Worm (Caenorhabditis elegans): ENCODE data around the gene B0563.18.
"Not testable (repeated sequence)": the region's sequence is repeated elsewhere in the genome, so short reads cannot be mapped to it uniquely, and the experiment has no call there.

Gene B0563.18

DNA sequence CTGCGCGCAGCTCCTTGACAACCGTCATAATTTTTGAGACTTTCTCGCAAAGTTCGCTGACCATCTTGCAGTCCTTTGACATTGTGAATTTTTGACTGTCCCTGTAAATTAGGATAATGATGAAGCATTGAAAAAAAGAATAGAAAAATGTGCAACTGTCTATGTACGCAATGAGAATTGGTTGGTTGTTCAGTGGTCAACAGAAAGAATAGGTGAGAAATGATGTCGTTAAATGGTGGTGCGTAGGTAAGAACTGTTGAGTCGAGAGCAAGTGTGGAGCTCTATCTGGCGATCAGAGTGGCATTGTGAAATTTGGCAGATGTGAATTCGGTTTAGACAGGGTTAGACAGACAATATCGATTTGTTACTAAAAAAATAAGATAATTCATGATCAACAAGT, 2.0 kb downstream of the B0563.18 start, which contains the start of gene B0563.8:
B0563.8 (minus strand) TSS at position 101 of the 400 bp plus-strand sequence.
- TF ChIP-seq W03F9.2 (tag; optimal IDR thresholded peaks at IDR 0.05) (no peak), dao-5 (tag; optimal IDR thresholded peaks at IDR 0.05) (no peak), him-1 (tag; optimal IDR thresholded peaks at IDR 0.05) (no peak)

DNA sequence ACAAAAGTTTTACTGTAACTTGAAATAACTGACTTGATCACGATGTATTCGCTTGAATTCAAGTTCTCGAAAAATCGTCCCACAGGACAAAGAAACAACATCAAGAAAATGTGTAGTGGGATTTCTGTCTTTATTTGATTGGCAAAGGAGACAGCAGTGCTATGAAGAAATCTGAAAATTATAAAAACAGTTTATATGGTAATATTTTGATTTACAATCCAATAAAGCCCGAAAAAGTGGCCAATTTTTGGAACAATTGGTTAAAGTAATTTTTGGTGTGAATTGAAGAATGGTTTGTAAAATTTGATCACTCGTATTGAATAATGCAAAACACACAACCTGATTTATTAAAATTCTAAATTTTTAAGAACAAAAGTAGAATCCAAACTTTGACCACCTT, 8.4 kb downstream of the B0563.18 start, which contains the start of gene Y81B9A.4:
Y81B9A.4 (minus strand) TSS at position 101 of the 400 bp plus-strand sequence.
- TF ChIP-seq dao-5 (tag; optimal IDR thresholded peaks at IDR 0.05): no peak
- no peak for TF ChIP-seq him-1 (tag; optimal IDR thresholded peaks at IDR 0.05)
- no peak for TF ChIP-seq W03F9.2 (tag; optimal IDR thresholded peaks at IDR 0.05)

DNA sequence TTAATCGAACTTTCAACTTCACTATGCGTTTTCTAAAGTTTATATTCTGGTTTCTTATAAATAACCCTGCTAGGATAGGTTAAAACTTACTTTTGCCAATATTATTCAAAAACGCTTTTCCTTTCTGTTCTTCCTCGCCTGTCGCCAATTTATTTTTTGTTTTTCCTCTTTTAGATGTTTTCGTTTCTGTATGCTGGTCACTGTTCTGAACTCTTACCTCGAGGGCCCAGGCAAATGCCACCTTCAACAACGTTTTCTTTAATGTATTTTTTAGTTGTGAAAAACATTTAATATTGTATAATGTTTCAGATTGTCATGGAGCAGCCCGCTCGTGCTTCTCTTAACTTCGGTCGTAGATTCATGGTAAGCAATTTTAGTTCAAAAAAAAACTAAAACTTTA, 9.8 kb downstream of the B0563.18 start, which contains the start of gene Y81B9A.3:
Y81B9A.3 (plus strand) TSS at position 301 of the 400 bp plus-strand sequence.
- TF ChIP-seq him-1 (tag; optimal IDR thresholded peaks at IDR 0.05) (no peak), dao-5 (tag; optimal IDR thresholded peaks at IDR 0.05) (no peak), W03F9.2 (tag; optimal IDR thresholded peaks at IDR 0.05) (no peak)

DNA sequence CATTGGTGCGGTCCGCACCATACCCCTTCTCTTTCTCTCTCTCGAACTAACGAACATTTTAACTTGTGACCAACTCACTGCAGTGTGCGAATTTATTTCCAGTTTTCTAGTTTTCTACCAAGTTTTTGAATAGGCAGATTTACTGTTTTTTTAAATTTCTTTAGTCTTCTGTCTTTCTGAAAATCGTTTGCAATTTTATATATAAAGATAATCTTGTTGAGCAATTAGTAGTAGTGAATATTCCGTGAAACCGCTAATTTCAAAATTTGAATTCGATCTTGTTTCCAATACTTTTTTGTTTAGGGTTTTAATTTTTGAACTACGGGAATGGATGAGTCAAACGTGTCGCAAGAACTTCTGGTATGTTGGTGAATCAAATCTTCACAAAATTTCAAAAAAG, 11.5 kb downstream of the B0563.18 start, which contains the start of gene Y81B9A.2:
Y81B9A.2 (plus strand) TSS at position 301 of the 400 bp plus-strand sequence.
- TF ChIP-seq W03F9.2 (tag; optimal IDR thresholded peaks at IDR 0.05) (no peak), him-1 (tag; optimal IDR thresholded peaks at IDR 0.05) (no peak)

DNA sequence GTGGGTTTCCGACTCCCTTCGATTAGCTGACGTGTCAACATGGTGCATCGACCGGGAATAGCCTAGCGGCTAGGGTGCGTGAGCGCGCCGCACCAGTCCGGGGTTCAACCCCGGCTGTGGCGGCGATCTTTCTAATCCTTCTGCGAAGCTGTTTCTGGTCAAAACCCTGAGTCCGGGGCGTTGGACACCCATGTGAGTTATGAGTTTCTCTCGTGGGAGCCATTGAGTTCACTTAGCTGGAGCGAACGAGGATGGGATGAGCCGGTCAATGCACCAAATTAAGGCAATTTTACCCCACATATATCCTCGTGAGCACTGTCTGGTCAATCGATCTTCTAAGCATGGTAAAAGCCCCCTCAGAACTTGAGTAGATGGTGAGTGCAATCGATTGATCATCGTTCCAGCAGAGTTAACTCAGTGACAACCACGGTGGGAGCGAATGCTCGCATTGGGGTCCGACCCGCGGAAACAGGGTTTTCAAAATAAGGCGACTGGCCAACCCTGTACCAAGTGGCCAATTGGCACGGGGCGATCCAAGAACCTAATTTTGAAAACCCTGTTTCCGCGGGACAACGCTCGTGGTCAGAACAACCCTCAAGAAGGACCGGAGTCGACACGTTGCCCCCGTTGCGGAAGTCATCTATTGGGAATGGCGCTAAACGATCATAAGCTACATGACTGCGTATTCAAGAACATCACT, 19.6 kb downstream of the B0563.18 start, which contains the start of gene Y81B9A.1:
Y81B9A.1 (plus strand) TSS at position 650 of the 700 bp plus-strand sequence.
- TF ChIP-seq him-1 (tag; optimal IDR thresholded peaks at IDR 0.05) (no peak), dao-5 (tag; optimal IDR thresholded peaks at IDR 0.05) (no peak), W03F9.2 (tag; optimal IDR thresholded peaks at IDR 0.05) (no peak)

DNA sequence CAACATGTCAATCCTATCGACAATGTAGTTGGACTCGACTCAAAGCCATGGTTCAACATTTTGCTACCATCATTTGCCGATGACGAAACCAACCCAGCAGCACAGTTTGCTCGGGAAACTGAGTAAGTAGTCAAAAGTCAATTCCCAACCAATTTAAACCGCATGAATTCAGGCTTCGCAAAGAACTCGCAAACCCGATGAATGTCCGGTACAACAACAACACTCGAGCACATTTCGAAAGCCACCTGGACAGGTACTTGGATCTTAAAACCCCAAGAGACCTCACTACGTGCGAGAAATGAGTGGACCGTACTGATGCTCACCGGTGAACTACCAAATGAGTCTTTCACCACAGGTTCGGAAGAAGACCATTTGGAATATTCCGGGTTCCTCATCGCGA, 21.7 kb downstream of the B0563.18 start:
- TF ChIP-seq dao-5 (tag; optimal IDR thresholded peaks at IDR 0.05): no peak
- no peak for TF ChIP-seq W03F9.2 (tag; optimal IDR thresholded peaks at IDR 0.05)
- TF ChIP-seq him-1 (tag; optimal IDR thresholded peaks at IDR 0.05): no peak

DNA sequence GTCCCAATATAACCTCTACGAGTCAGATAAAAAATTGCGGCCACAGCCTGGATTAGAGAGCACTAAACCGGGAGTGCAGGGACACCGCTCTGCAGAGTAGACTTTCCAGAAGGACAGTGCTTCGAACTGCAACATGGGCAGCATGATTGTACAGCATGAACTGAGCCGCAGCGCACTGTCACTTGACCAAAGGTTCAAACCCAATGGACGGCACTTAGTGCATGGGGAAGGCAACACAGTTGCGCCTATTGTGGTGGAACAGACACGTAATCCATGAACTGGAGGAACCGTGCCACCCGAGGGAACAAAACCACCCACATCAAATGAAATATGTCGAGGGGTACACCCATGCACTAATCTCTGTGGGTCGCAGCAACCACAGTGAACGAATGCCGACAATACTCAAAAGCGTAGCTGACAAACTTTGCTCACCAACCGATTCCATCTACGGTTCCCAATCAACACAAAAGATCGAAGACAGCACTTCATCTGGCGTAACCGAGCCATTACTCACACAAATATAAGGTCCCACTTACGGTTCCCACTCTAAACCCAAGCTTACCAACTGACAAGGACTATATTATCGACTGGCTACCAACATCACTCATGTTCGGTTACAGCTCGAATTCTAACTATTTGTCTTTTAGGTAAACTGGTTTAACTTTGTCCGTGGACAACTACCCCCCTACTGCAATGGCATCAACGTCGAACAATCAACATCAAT, 23.2 kb downstream of the B0563.18 start:
- no peak for TF ChIP-seq him-1 (tag; optimal IDR thresholded peaks at IDR 0.05)
- no peak for TF ChIP-seq dao-5 (tag; optimal IDR thresholded peaks at IDR 0.05)
- TF ChIP-seq W03F9.2 (tag; optimal IDR thresholded peaks at IDR 0.05): no peak

DNA sequence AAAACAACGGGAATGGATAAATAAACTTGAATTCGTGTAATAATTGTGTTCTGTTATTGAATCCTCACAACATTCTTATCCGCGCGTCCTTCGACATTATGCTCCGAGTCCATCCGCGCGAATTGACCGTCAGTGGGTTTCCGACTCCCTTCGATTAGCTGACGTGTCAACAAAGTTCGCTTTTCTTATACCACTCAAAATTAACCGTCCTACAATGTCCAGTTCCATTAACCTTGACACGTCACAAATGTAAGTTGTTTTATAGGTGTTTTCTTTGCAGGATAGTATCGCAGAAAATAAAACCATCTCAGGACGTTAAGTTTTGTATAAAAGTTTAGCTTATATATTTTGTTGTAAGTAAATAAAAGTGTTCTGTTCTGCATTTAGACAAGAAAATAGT, 31.1 kb downstream of the B0563.18 start, which contains the start of gene crb-3:
crb-3 (plus strand) TSS at position 301 of the 400 bp plus-strand sequence.
- not testable (repeated sequence) for TF ChIP-seq W03F9.2, him-1, dao-5 (tag; optimal IDR thresholded peaks at IDR 0.05)

DNA sequence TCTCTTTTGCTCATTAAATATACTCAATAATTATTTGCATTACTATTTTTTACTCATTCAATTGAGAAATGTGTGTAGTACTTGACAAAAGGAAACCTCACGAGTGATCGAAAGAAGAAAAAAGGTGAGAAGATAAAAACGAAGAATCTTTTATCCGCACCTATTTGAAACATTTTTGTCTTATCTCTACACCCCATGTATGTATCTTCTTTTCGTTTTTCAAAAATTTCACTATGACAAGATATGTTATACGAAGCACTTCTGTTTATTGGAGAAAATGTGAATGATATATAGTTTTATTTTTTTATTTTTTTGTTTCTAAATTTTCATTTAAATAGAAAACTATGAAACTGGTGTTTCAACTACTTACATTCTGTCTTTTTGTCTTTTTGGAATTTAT, 32.6 kb downstream of the B0563.18 start:
- TF ChIP-seq W03F9.2 (tag; optimal IDR thresholded peaks at IDR 0.05) (no peak), him-1 (tag; optimal IDR thresholded peaks at IDR 0.05) (no peak)

DNA sequence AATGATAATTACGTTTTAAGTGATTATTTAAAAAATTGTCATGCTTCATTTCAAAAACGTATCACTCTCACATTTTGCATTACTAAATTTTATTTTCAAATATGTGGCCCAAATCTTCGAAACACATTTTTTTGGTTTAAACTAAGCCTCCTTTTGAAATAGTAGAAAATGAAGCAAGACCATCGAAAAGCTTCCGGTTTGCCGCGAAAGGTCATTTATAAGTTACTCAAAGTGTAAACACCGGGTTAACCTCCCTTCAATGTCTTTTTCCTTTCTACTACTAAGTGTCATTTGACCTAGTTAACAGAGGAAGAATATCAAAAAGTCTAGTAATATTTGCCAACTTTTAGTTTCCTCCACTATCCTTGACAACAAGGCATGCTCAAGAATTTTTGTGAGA, 34.4 kb downstream of the B0563.18 start:
- TF ChIP-seq him-1 (tag; optimal IDR thresholded peaks at IDR 0.05) (no peak), dao-5 (tag; optimal IDR thresholded peaks at IDR 0.05) (no peak), W03F9.2 (tag; optimal IDR thresholded peaks at IDR 0.05) (no peak)

DNA sequence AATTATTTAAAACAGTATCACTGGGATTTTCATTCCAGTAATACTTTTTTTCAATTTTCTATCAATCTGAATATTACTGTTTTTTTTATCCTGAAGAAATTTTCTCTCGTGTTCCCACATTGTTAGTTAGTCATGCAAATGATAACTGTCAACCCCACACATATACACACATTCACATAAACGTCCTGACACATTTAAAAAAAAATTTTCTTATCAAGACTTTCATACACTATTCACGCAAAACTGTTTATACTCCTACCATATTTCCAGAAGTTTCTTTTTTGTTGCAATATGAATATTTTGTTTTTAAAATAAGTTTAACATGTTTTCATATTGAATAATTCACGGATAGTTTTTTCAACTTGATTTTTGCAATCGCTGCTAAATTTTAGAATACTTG, 36.1 kb downstream of the B0563.18 start:
- TF ChIP-seq W03F9.2 (tag; optimal IDR thresholded peaks at IDR 0.05) (no peak), dao-5 (tag; optimal IDR thresholded peaks at IDR 0.05) (no peak), him-1 (tag; optimal IDR thresholded peaks at IDR 0.05) (no peak)

DNA sequence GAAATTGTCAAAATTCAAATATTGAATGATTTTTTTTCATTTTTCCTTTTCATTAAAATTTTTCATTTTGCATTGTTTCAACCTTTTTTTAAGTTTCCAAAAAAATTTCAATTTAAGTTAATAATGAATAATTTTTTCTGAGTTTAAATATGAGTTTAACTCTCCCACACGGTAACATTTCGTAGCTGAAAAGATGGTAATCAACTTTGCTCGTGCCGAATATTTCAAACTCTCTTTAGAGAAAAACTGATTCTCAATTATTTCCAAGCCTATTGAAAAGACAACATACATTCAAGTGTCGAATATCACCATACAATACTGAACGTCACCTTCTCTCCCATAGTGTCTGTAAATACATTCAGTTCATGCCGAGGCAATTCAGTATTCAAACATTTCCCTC, 36.6 kb downstream of the B0563.18 start:
- TF ChIP-seq dao-5 (tag; optimal IDR thresholded peaks at IDR 0.05) (no peak), him-1 (tag; optimal IDR thresholded peaks at IDR 0.05) (no peak), W03F9.2 (tag; optimal IDR thresholded peaks at IDR 0.05) (no peak)

DNA sequence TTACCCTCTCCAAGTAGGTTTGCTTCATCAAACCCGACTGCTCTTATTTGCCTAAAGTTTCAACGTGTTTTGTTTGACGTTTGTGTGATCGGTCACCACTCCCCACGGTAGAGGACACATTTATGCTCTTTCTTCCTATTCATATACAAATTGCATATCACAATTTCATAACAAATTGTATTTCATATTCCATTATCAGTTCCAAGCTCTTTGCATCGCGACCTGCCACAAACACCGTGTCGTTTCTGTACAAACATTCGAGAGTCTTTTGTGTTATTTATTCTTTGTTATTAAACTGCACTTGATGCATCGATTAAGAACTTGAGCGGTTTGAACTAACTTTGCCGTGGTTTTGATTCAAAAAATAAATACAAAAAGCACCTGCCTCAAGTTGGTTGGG, 37.7 kb downstream of the B0563.18 start:
- no peak for TF ChIP-seq W03F9.2 (tag; optimal IDR thresholded peaks at IDR 0.05)
- TF ChIP-seq him-1 (tag; optimal IDR thresholded peaks at IDR 0.05): no peak
- TF ChIP-seq dao-5 (tag; optimal IDR thresholded peaks at IDR 0.05): no peak

DNA sequence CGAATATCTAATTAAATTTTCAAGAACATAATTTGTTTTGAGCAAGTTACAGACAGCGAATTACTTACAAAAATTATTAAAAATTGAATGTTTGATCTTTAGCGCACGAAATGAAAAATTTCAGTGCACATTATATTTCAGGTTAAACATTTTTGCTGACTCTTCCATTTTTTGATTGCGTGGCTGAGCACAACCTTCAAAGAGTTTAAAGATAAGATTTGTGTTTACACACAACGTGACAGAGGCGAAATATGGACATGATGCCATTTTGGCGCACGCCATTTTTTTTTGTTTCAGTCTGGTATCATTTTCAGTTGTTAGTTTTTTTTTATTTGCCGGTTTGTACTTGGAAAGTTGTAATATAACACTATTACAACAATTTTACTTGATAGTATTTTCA, 40.3 kb downstream of the B0563.18 start:
- TF ChIP-seq W03F9.2 (tag; optimal IDR thresholded peaks at IDR 0.05) (no peak), him-1 (tag; optimal IDR thresholded peaks at IDR 0.05) (no peak), dao-5 (tag; optimal IDR thresholded peaks at IDR 0.05) (no peak)
